Worm (Caenorhabditis elegans) whole organism, L2 larva: ENCODE data around the gene fbxa-167.
A peak's percentile ranks its signal among the peaks of the same experiment; 100 is the strongest.

ENCODE experiments used
- C34F6.9 ChIP-seq: fragments of 150-350 bp; optimal IDR thresholded peaks from 2 replicates; lab custom pipeline; 2014; ENCODE audit warnings: missing biosample characterization, missing genetic modification characterization
- F13H6.1 ChIP-seq: sonication (generic microtip); optimal IDR thresholded peaks from 2 replicates; lab custom pipeline; 2016; ENCODE audit warnings: missing genetic modification characterization, missing compliant biosample characterization
- Y55F3AM.14 ChIP-seq: fragments of 200-800 bp; sonication (Bioruptor generic); optimal IDR thresholded peaks from 2 replicates; lab custom pipeline; 2018; ENCODE audit warnings: mild to moderate bottlenecking, missing genetic modification characterization, missing compliant biosample characterization
- ZK546.5 ChIP-seq: sonication (generic microtip); optimal IDR thresholded peaks from 2 replicates; lab custom pipeline; 2017; ENCODE audit warnings: missing biosample characterization, missing genetic modification characterization
- ama-1 ChIP-seq: fragments of 150-350 bp; optimal IDR thresholded peaks from 2 replicates; lab custom pipeline; 2018; ENCODE audit warnings: inconsistent platforms
- blmp-1 ChIP-seq: sonication (generic microtip); optimal IDR thresholded peaks from 2 replicates; lab custom pipeline; 2017; ENCODE audit warnings: missing genetic modification characterization, mild to moderate bottlenecking, missing compliant biosample characterization, antibody characterized with exemption, moderate library complexity; ENCODE audit not compliant: insufficient read depth
- ceh-16 ChIP-seq: fragments of 150-350 bp; optimal IDR thresholded peaks from 2 replicates; lab custom pipeline; 2014; ENCODE audit warnings: missing biosample characterization, missing genetic modification characterization
- ceh-82 ChIP-seq: fragments of 150-350 bp; optimal IDR thresholded peaks from 2 replicates; lab custom pipeline; 2014; ENCODE audit warnings: missing biosample characterization, missing genetic modification characterization
- crh-2 ChIP-seq: sonication (generic microtip); optimal IDR thresholded peaks from 2 replicates; lab custom pipeline; 2017; ENCODE audit warnings: missing biosample characterization, missing genetic modification characterization
- fos-1 ChIP-seq: fragments of 150-350 bp; optimal IDR thresholded peaks from 2 replicates; lab custom pipeline; 2014; ENCODE audit warnings: missing biosample characterization, missing genetic modification characterization
- gmeb-1 ChIP-seq: fragments of 150-350 bp; optimal IDR thresholded peaks from 2 replicates; lab custom pipeline; 2014; ENCODE audit warnings: missing biosample characterization, missing genetic modification characterization
- lin-11 ChIP-seq: fragments of 150-350 bp; sonication (generic microtip); optimal IDR thresholded peaks from 2 replicates; lab custom pipeline; 2014; ENCODE audit warnings: missing biosample characterization, missing genetic modification characterization, inconsistent platforms, mixed read lengths
- lin-13 ChIP-seq: fragments of 150-350 bp; optimal IDR thresholded peaks from 2 replicates; lab custom pipeline; 2014; ENCODE audit warnings: missing biosample characterization, missing genetic modification reagents, missing genetic modification characterization
- lin-39 ChIP-seq: fragments of 150-350 bp; optimal IDR thresholded peaks from 2 replicates; lab custom pipeline; 2014; ENCODE audit warnings: missing biosample characterization, missing genetic modification reagents, missing genetic modification characterization
- lsy-2 ChIP-seq, 2 experiments: fragments of 150-350 bp in 1 of 2; sonication (generic microtip) in 1 of 2; optimal IDR thresholded peaks; 2 replicates each; lab custom pipeline; 2014 to 2017; ENCODE audit warnings: missing biosample characterization in 2 of 2, missing genetic modification characterization in 2 of 2
- mab-5 ChIP-seq: fragments of 150-350 bp; optimal IDR thresholded peaks from 2 replicates; lab custom pipeline; 2014; ENCODE audit warnings: missing biosample characterization, missing genetic modification characterization
- mdl-1 ChIP-seq, 2 experiments: fragments of 150-350 bp in 1 of 2; sonication (generic microtip) in 1 of 2; optimal IDR thresholded peaks; 2 replicates each; lab custom pipeline; 2017; ENCODE audit warnings: missing biosample characterization in 2 of 2, missing genetic modification characterization in 2 of 2
- nhr-12 ChIP-seq: fragments of 150-350 bp; optimal IDR thresholded peaks from 2 replicates; lab custom pipeline; 2014; ENCODE audit warnings: missing biosample characterization, missing genetic modification characterization
- nhr-129 ChIP-seq: fragments of 150-350 bp; optimal IDR thresholded peaks from 2 replicates; lab custom pipeline; 2014; ENCODE audit warnings: missing biosample characterization, missing genetic modification characterization
- nhr-21 ChIP-seq: fragments of 150-350 bp; optimal IDR thresholded peaks from 2 replicates; lab custom pipeline; 2014; ENCODE audit warnings: missing biosample characterization, missing genetic modification characterization
- nhr-23 ChIP-seq: fragments of 150-350 bp; optimal IDR thresholded peaks from 2 replicates; lab custom pipeline; 2014; ENCODE audit warnings: missing biosample characterization, missing genetic modification reagents, missing genetic modification characterization
- nhr-25 ChIP-seq: fragments of 150-350 bp; sonication (generic microtip); optimal IDR thresholded peaks from 3 replicates; lab custom pipeline; 2014; ENCODE audit warnings: missing biosample characterization, missing genetic modification characterization
- nhr-6 ChIP-seq: fragments of 150-350 bp; optimal IDR thresholded peaks from 2 replicates; lab custom pipeline; 2014; ENCODE audit warnings: missing biosample characterization, missing genetic modification characterization
- peb-1 ChIP-seq: fragments of 150-350 bp; optimal IDR thresholded peaks from 2 replicates; lab custom pipeline; 2014; ENCODE audit warnings: missing biosample characterization, missing genetic modification characterization
- sem-4 ChIP-seq: fragments of 150-350 bp; optimal IDR thresholded peaks from 2 replicates; lab custom pipeline; 2014; ENCODE audit warnings: missing biosample characterization, missing genetic modification reagents, missing genetic modification characterization
- skn-1 ChIP-seq: sonication (generic microtip); optimal IDR thresholded peaks from 2 replicates; lab custom pipeline; 2017; ENCODE audit warnings: missing biosample characterization, missing genetic modification characterization
- sma-3 ChIP-seq: sonication (generic microtip); optimal IDR thresholded peaks from 2 replicates; lab custom pipeline; 2016; ENCODE audit warnings: missing genetic modification reagents, missing genetic modification characterization, missing compliant biosample characterization
- sma-9 ChIP-seq, 2 experiments: fragments of 150-350 bp in 1 of 2; sonication (generic microtip) in 1 of 2; optimal IDR thresholded peaks; 2 replicates each; lab custom pipeline; 2014 to 2016; ENCODE audit warnings: missing genetic modification characterization in 2 of 2, mild to moderate bottlenecking in 1 of 2, missing biosample characterization in 1 of 2, missing compliant biosample characterization in 1 of 2, missing genetic modification reagents in 1 of 2, moderate library complexity in 1 of 2
- snpc-4 ChIP-seq: fragments of 150-350 bp; optimal IDR thresholded peaks from 2 replicates; lab custom pipeline; 2014; ENCODE audit warnings: missing biosample characterization, missing genetic modification characterization
- unc-55 ChIP-seq: fragments of 150-350 bp; sonication (generic microtip); optimal IDR thresholded peaks from 3 replicates; lab custom pipeline; 2014; ENCODE audit warnings: missing biosample characterization, missing genetic modification reagents, missing genetic modification characterization
- ztf-1 ChIP-seq: fragments of 200-800 bp; sonication (Bioruptor generic); conservative IDR thresholded peaks from 2 replicates; pipeline ENCODE4 v1.3.6; 2022; ENCODE audit warnings: missing genetic modification characterization, missing compliant biosample characterization
- ztf-11 ChIP-seq: sonication (generic microtip); optimal IDR thresholded peaks from 2 replicates; lab custom pipeline; 2017; ENCODE audit warnings: missing biosample characterization, missing genetic modification characterization
- ztf-4 ChIP-seq: fragments of 150-350 bp; optimal IDR thresholded peaks from 2 replicates; lab custom pipeline; 2014; ENCODE audit warnings: missing biosample characterization, missing genetic modification characterization

fbxa-167 gene

ce11 chrII:13600904-13601303, 40.4 kb upstream of the fbxa-167 start, which contains the start of gene csp-1:
TSS of gene csp-1 (plus strand) at chrII:13601204.
- TF ChIP-seq sma-3 (GFP tag; lab: Kevin White, UChicago) (no peak), unc-55 (GFP tag; lab: Kevin White, UChicago) (no peak), ztf-1 (GFP tag; lab: Robert Waterston, UW) (no peak), ztf-4 (tag; lab: Kevin White, UChicago) (no peak), C34F6.9 (tag; lab: Kevin White, UChicago) (no peak), ama-1 (lab: Kevin White, UChicago) (no peak), lin-39 (tag; lab: Kevin White, UChicago) (no peak), nhr-12 (tag; lab: Kevin White, UChicago) (no peak), mab-5 (no peak), nhr-6 (no peak), snpc-4 (tag; lab: Kevin White, UChicago) (no peak), F13H6.1 (tag; lab: Kevin White, UChicago) (no peak), lin-13 (GFP tag; lab: Kevin White, UChicago) (no peak), nhr-23 (tag; lab: Kevin White, UChicago) (no peak), ceh-82 (tag; lab: Kevin White, UChicago) (no peak), lsy-2 (tag; optimal IDR thresholded peaks at IDR 0.05; lab: Kevin White, UChicago) (no peak), peb-1 (tag; lab: Kevin White, UChicago) (no peak), nhr-21 (tag; lab: Kevin White, UChicago) (no peak), nhr-25 (tag; lab: Kevin White, UChicago) (no peak), ztf-11 (tag; lab: Kevin White, UChicago) (no peak)
- TF ChIP-seq, all 48 proteins: peak for 0

DNA sequence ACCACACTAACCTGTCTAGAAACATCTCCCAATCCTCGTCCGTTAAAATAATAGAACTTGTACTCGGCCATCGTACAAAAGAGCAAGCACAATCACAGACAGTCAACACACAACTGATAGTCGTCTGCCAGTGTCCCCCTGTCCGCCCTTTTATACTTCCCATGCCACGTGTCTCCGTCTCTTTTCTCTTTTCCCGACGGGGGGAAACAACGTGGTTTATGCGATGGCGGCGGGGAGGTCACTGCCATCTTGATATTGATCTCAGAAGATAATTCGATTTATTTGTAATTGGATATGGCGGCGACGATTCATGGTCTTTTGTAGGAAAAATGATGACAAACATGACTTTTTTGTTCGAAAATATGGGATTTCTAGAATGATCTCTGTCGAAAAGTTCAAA, 31.6 kb upstream of the fbxa-167 start, which contains the start of gene gst-20:
Gene gst-20 (minus strand): TSS at position 170 of the 400 bp plus-strand sequence.
- TF ChIP-seq sma-9 (GFP tag; optimal IDR thresholded peaks at IDR 0.05; lab: Kevin White, UChicago) (peak; percentile 91), sma-9 (tag; optimal IDR thresholded peaks at IDR 0.05; lab: Kevin White, UChicago) (no peak), ceh-16 (tag; lab: Kevin White, UChicago) (no peak), gmeb-1 (tag; lab: Kevin White, UChicago) (peak; percentile 21), nhr-129 (peak; percentile 6), skn-1 (peak; percentile 36), nhr-25 (tag; lab: Kevin White, UChicago) (peak; percentile 76), blmp-1 (tag; lab: Kevin White, UChicago) (peak; percentile 62), mdl-1 (tag; optimal IDR thresholded peaks at IDR 0.05; lab: Kevin White, UChicago) (peak; percentile 35 to 76), nhr-21 (tag; lab: Kevin White, UChicago) (peak; percentile 68), sma-3 (GFP tag; lab: Kevin White, UChicago) (peak; percentile 73), fos-1 (tag; lab: Kevin White, UChicago) (peak; percentile 35), nhr-12 (tag; lab: Kevin White, UChicago) (no peak), snpc-4 (tag; lab: Kevin White, UChicago) (no peak), crh-2 (tag; lab: Kevin White, UChicago) (peak; percentile 78), F13H6.1 (tag; lab: Kevin White, UChicago) (peak; percentile 50)

DNA sequence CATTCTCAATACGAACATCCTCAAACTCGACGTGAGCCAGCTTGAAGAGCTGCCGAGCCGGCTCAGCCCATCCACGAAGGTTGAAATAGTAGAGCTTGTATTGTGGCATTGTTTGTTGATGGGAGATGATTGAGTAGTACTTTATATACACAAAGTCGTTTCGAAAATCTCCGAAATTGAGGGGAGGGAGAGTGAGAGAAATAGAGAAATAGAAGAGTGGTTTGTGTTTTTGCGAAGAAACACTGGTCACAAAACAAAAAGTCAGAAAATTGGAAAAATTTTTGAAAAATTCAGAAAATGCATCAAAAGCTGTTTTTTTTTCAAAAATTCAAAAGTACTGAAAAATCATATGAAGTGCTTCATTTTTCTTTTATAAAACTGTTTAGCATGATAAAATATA, 30.1 kb upstream of the fbxa-167 start, which contains the start of gene gst-24:
Gene gst-24 (minus strand): TSS at position 181 of the 400 bp plus-strand sequence.
- peak; percentile 65 for TF ChIP-seq C34F6.9 (tag; lab: Kevin White, UChicago)
- peak; percentile 0 for TF ChIP-seq unc-55 (GFP tag; lab: Kevin White, UChicago)
- TF ChIP-seq ztf-4 (tag; lab: Kevin White, UChicago) = no peak

- TF ChIP-seq ZK546.5 (tag; lab: Kevin White, UChicago) = no peak
- TF ChIP-seq snpc-4 (tag; lab: Kevin White, UChicago) = no peak
- no peak for TF ChIP-seq fos-1 (tag; lab: Kevin White, UChicago)
- no peak for TF ChIP-seq Y55F3AM.14 (GFP tag; lab: Kevin White, UChicago)
- no peak for TF ChIP-seq blmp-1 (tag; lab: Kevin White, UChicago)
- TF ChIP-seq lin-11 (tag; lab: Kevin White, UChicago) = no peak
- TF ChIP-seq ztf-11 (tag; lab: Kevin White, UChicago) = no peak
- no peak for TF ChIP-seq nhr-25 (tag; lab: Kevin White, UChicago)
- no peak for TF ChIP-seq sem-4 (tag; lab: Kevin White, UChicago)
- TF ChIP-seq lin-39 (tag; lab: Kevin White, UChicago) = no peak
Observed at ce11 chrII:13613096-13613495, 28.2 kb upstream of the fbxa-167 start, which contains the start of gene gst-15. TSS of gene gst-15 (minus strand) at chrII:13613196.
